Worm (Caenorhabditis elegans) whole organism, young adult: ENCODE data around the gene ztf-8.

Source experiments
- B0019.2 ChIP-seq: fragments of 200-800 bp; sonication (Bioruptor generic); conservative IDR thresholded peaks from 2 replicates; pipeline ENCODE4 v1.3.6; 2022; ENCODE audit warnings: missing genetic modification reagents, missing genetic modification characterization, missing compliant biosample characterization
- B0261.1 ChIP-seq: sonication (generic microtip); optimal IDR thresholded peaks from 2 replicates; lab custom pipeline; 2016; ENCODE audit warnings: mild to moderate bottlenecking, missing genetic modification characterization, moderate library complexity, missing compliant biosample characterization
- C06A6.2 ChIP-seq: fragments of 200-800 bp; sonication (Bioruptor generic); conservative IDR thresholded peaks from 2 replicates; pipeline ENCODE4 v1.3.6; 2022; ENCODE audit warnings: missing genetic modification characterization, missing compliant biosample characterization
- F33H1.4 ChIP-seq: fragments of 200-800 bp; sonication (Bioruptor generic); IDR thresholded peaks from 2 replicates; pipeline ENCODE4 v1.3.6; 2022; ENCODE audit warnings: missing genetic modification reagents, missing genetic modification characterization, missing compliant biosample characterization
- F57A8.1 ChIP-seq: fragments of 200-800 bp; sonication (Bioruptor generic); optimal IDR thresholded peaks from 2 replicates; lab custom pipeline; 2018; ENCODE audit warnings: mild to moderate bottlenecking, missing genetic modification characterization, moderate library complexity, missing compliant biosample characterization
- K11D2.4 ChIP-seq: fragments of 200-800 bp; sonication (Bioruptor generic); IDR thresholded peaks from 2 replicates; pipeline ENCODE4 v1.3.6; 2022; ENCODE audit warnings: missing genetic modification reagents, missing genetic modification characterization, missing compliant biosample characterization
- T07F8.4 ChIP-seq: sonication (generic microtip); optimal IDR thresholded peaks from 2 replicates; lab custom pipeline; 2016; ENCODE audit warnings: mild to moderate bottlenecking, missing genetic modification characterization, moderate library complexity, missing compliant biosample characterization
- T26A5.8 ChIP-seq: sonication (generic microtip); optimal IDR thresholded peaks from 2 replicates; lab custom pipeline; 2016; ENCODE audit warnings: missing genetic modification characterization, missing compliant biosample characterization
- attf-3 ChIP-seq: fragments of 200-800 bp; sonication (Bioruptor generic); conservative IDR thresholded peaks from 2 replicates; pipeline ENCODE4 v1.3.6; 2022; ENCODE audit warnings: missing genetic modification reagents, missing genetic modification characterization, missing compliant biosample characterization
- bed-1 ChIP-seq: fragments of 200-800 bp; sonication (Bioruptor generic); IDR thresholded peaks from 2 replicates; pipeline ENCODE4 v1.3.6; 2022; ENCODE audit warnings: missing genetic modification reagents, missing genetic modification characterization, missing compliant biosample characterization
- ceh-91 ChIP-seq: fragments of 200-800 bp; sonication (Bioruptor generic); IDR thresholded peaks from 2 replicates; pipeline ENCODE4 v1.3.6; 2022; ENCODE audit warnings: missing genetic modification reagents, missing genetic modification characterization, missing compliant biosample characterization
- die-1 ChIP-seq: sonication (generic microtip); optimal IDR thresholded peaks from 2 replicates; lab custom pipeline; 2016; ENCODE audit warnings: missing genotype, mild to moderate bottlenecking, missing genetic modification characterization, missing compliant biosample characterization
- efl-1 ChIP-seq: fragments of 150-350 bp; optimal IDR thresholded peaks from 2 replicates; lab custom pipeline; 2014; ENCODE audit warnings: missing biosample characterization, missing genetic modification reagents, missing genetic modification characterization
- egl-44 ChIP-seq: fragments of 200-800 bp; sonication (Bioruptor generic); IDR thresholded peaks from 2 replicates; pipeline ENCODE4 v1.3.6; 2022; ENCODE audit warnings: missing genetic modification reagents, missing genetic modification characterization, missing compliant biosample characterization
- ekl-4 ChIP-seq: fragments of 200-800 bp; sonication (Bioruptor generic); IDR thresholded peaks from 2 replicates; pipeline ENCODE4 v1.3.6; 2022; ENCODE audit warnings: missing genetic modification reagents, missing genetic modification characterization, missing compliant biosample characterization
- fkh-3 ChIP-seq: sonication (generic microtip); optimal IDR thresholded peaks from 2 replicates; lab custom pipeline; 2016; ENCODE audit warnings: mild to moderate bottlenecking, missing genetic modification characterization, missing compliant biosample characterization
- hlh-12 ChIP-seq: sonication (generic microtip); optimal IDR thresholded peaks from 2 replicates; lab custom pipeline; 2016; ENCODE audit warnings: missing genetic modification characterization, missing compliant biosample characterization
- hmg-1.2 ChIP-seq: fragments of 200-800 bp; sonication (Bioruptor generic); IDR thresholded peaks from 2 replicates; pipeline ENCODE4 v1.3.6; 2022; ENCODE audit warnings: missing genetic modification reagents, missing genetic modification characterization, missing compliant biosample characterization
- hmg-20 ChIP-seq: fragments of 200-800 bp; sonication (Bioruptor generic); IDR thresholded peaks from 2 replicates; pipeline ENCODE4 v1.3.6; 2022; ENCODE audit warnings: missing genetic modification reagents, missing genetic modification characterization, missing compliant biosample characterization
- hsf-1 ChIP-seq: fragments of 200-800 bp; sonication (Bioruptor generic); IDR thresholded peaks from 2 replicates; pipeline ENCODE4 v1.3.6; 2022; ENCODE audit warnings: missing genetic modification reagents, missing genetic modification characterization, missing compliant biosample characterization
- lin-26 ChIP-seq: fragments of 200-800 bp; sonication (Bioruptor generic); IDR thresholded peaks from 2 replicates; pipeline ENCODE4 v1.3.6; 2022; ENCODE audit warnings: missing genetic modification reagents, missing genetic modification characterization, missing compliant biosample characterization
- lin-40 ChIP-seq: sonication (generic microtip); optimal IDR thresholded peaks from 2 replicates; lab custom pipeline; 2016; ENCODE audit warnings: missing genetic modification characterization, mild to moderate bottlenecking, missing compliant biosample characterization, missing genotype, missing genetic modification reagents
- lin-54 ChIP-seq: fragments of 200-800 bp; sonication (Bioruptor generic); optimal IDR thresholded peaks from 2 replicates; lab custom pipeline; 2018; ENCODE audit warnings: mild to moderate bottlenecking, missing genetic modification characterization, missing compliant biosample characterization
- madf-10 ChIP-seq: sonication (generic microtip); optimal IDR thresholded peaks from 2 replicates; lab custom pipeline; 2016; ENCODE audit warnings: mild to moderate bottlenecking, missing genetic modification characterization, missing compliant biosample characterization
- madf-6 ChIP-seq: fragments of 200-800 bp; sonication (Bioruptor generic); IDR thresholded peaks from 2 replicates; pipeline ENCODE4 v1.3.6; 2022; ENCODE audit warnings: missing genetic modification reagents, missing genetic modification characterization, missing compliant biosample characterization
- madf-8 ChIP-seq: fragments of 200-800 bp; sonication (Bioruptor generic); conservative IDR thresholded peaks from 2 replicates; pipeline ENCODE4 v1.3.6; 2022; ENCODE audit warnings: missing genetic modification reagents, missing genetic modification characterization, missing compliant biosample characterization
- nfyb-1 ChIP-seq: fragments of 200-800 bp; sonication (Bioruptor generic); IDR thresholded peaks from 2 replicates; pipeline ENCODE4 v1.3.6; 2022; ENCODE audit warnings: missing genetic modification reagents, missing genetic modification characterization, missing compliant biosample characterization
- nhr-120 ChIP-seq: fragments of 200-800 bp; sonication (Bioruptor generic); IDR thresholded peaks from 2 replicates; pipeline ENCODE4 v1.3.6; 2022; ENCODE audit warnings: missing genetic modification characterization, missing compliant biosample characterization
- nhr-80 ChIP-seq: sonication (generic microtip); optimal IDR thresholded peaks from 2 replicates; lab custom pipeline; 2016; ENCODE audit warnings: missing genetic modification characterization, missing compliant biosample characterization
- rec-8 ChIP-seq, 2 experiments: sonication (generic microtip); optimal IDR thresholded peaks; 2 replicates each; lab custom pipeline; 2016; ENCODE audit warnings: mild to moderate bottlenecking in 2 of 2, missing genetic modification characterization in 2 of 2, missing genetic modification reagents in 2 of 2, missing genotype in 2 of 2, missing biosample characterization in 1 of 2, missing compliant biosample characterization in 1 of 2, moderate library complexity in 1 of 2
- repo-1 ChIP-seq: sonication (generic microtip); optimal IDR thresholded peaks from 2 replicates; lab custom pipeline; 2017; ENCODE audit warnings: mild to moderate bottlenecking, missing genetic modification characterization, missing compliant biosample characterization
- rpc-1 ChIP-seq, 2 experiments: fragments of 150-350 bp in 1 of 2; sonication (generic microtip) in 1 of 2; optimal IDR thresholded peaks; 2 replicates each; lab custom pipeline; 2014 to 2018; ENCODE audit warnings: missing biosample characterization in 1 of 2, missing genetic modification characterization in 1 of 2, missing genetic modification reagents in 1 of 2, missing genotype in 1 of 2
- sdz-38 ChIP-seq: sonication (generic microtip); optimal IDR thresholded peaks from 2 replicates; lab custom pipeline; 2016; ENCODE audit warnings: missing genotype, missing genetic modification characterization, missing compliant biosample characterization
- snpc-1.3 ChIP-seq: sonication (generic microtip); optimal IDR thresholded peaks from 2 replicates; lab custom pipeline; 2017; ENCODE audit warnings: missing genetic modification characterization, mild to moderate bottlenecking, missing compliant biosample characterization, antibody characterized with exemption, moderate library complexity, missing genotype, missing genetic modification reagents; ENCODE audit not compliant: insufficient read depth
- snpc-3.4 ChIP-seq: sonication (generic microtip); optimal IDR thresholded peaks from 2 replicates; lab custom pipeline; 2017; ENCODE audit warnings: missing genetic modification characterization, mild to moderate bottlenecking, missing compliant biosample characterization, antibody characterized with exemption, moderate library complexity, missing genotype, missing genetic modification reagents
- snpc-4 ChIP-seq, 5 experiments: fragments of 150-350 bp in 1 of 5; sonication (generic microtip) in 4 of 5; optimal IDR thresholded peaks; 2 replicates each; lab custom pipeline; 2014 to 2018; ENCODE audit warnings: missing genetic modification characterization in 5 of 5, missing biosample characterization in 3 of 5, antibody characterized with exemption in 2 of 5, mild to moderate bottlenecking in 2 of 5, missing compliant biosample characterization in 2 of 5, missing genotype in 2 of 5, moderate library complexity in 2 of 5, missing genetic modification reagents in 1 of 5
- sptf-2 ChIP-seq: fragments of 200-800 bp; sonication (Bioruptor generic); optimal IDR thresholded peaks from 2 replicates; lab custom pipeline; 2018; ENCODE audit warnings: mild to moderate bottlenecking, missing genetic modification characterization, missing compliant biosample characterization
- tlf-1 ChIP-seq: fragments of 200-800 bp; sonication (Bioruptor generic); optimal IDR thresholded peaks from 2 replicates; lab custom pipeline; 2018; ENCODE audit warnings: mild to moderate bottlenecking, missing genetic modification characterization, missing compliant biosample characterization
- unc-130 ChIP-seq: sonication (generic microtip); optimal IDR thresholded peaks from 2 replicates; lab custom pipeline; 2016; ENCODE audit warnings: missing genetic modification reagents, missing genetic modification characterization, missing compliant biosample characterization
- ztf-22 ChIP-seq: fragments of 200-800 bp; sonication (Bioruptor generic); optimal IDR thresholded peaks from 2 replicates; lab custom pipeline; 2018; ENCODE audit warnings: mild to moderate bottlenecking, missing genetic modification characterization, moderate library complexity, missing compliant biosample characterization
- ztf-6 ChIP-seq: fragments of 200-800 bp; sonication (Bioruptor generic); IDR thresholded peaks from 2 replicates; pipeline ENCODE4 v1.3.6; 2022; ENCODE audit warnings: missing genetic modification reagents, missing genetic modification characterization, missing compliant biosample characterization

Gene ztf-8

ce11 chrIII:5305725-5306124 is 32.5 kb upstream of the ztf-8 start (continued):
- TF ChIP-seq ekl-4 (GFP tag; lab: Robert Waterston, UW) (no peak; the same call in 1 of the 2 replicates), efl-1 (GFP tag; lab: Kevin White, UChicago) (peak; percentile 11), madf-10 (tag; lab: Kevin White, UChicago) (peak; percentile 51), egl-44 (peak; percentile 87; the same call in 1 of the 2 replicates), repo-1 (tag; lab: Kevin White, UChicago) (peak; percentile 67), hmg-20 (peak; percentile 46; the same call in 1 of the 2 replicates), die-1 (peak; percentile 97), rpc-1 (optimal IDR thresholded peaks at IDR 0.05; lab: Kevin White, UChicago) (peak; percentile 89), rpc-1 (tag; optimal IDR thresholded peaks at IDR 0.05; lab: Kevin White, UChicago) (peak; percentile 97), K11D2.4 (GFP tag; lab: Robert Waterston, UW) (no peak), snpc-3.4 (tag; lab: Kevin White, UChicago) (peak; percentile 80), lin-26 (GFP tag; lab: Robert Waterston, UW) (peak; percentile 98), T07F8.4 (peak; percentile 70), sptf-2 (GFP tag; lab: Kevin White, UChicago) (no peak), F33H1.4 (GFP tag; lab: Robert Waterston, UW) (peak; percentile 68), sdz-38 (no peak), nhr-80 (tag; lab: Kevin White, UChicago) (peak; percentile 30), ztf-22 (GFP tag; lab: Kevin White, UChicago) (no peak), lin-40 (tag; lab: Kevin White, UChicago) (peak; percentile 49), lin-54 (GFP tag; lab: Kevin White, UChicago) (peak; percentile 74), snpc-1.3 (tag; lab: Kevin White, UChicago) (peak; percentile 75), madf-8 (GFP tag; lab: Robert Waterston, UW) (peak; percentile 59), nfyb-1 (GFP tag; lab: Robert Waterston, UW) (peak; percentile 85), madf-6 (GFP tag; lab: Robert Waterston, UW) (no peak; the same call in 1 of the 2 replicates), B0261.1 (peak; percentile 95), C06A6.2 (GFP tag; lab: Robert Waterston, UW) (no peak), bed-1 (no peak), hlh-12 (tag; lab: Kevin White, UChicago) (peak; percentile 61), attf-3 (peak; percentile 58), hmg-1.2 (GFP tag; lab: Robert Waterston, UW) (peak; percentile 84), ztf-6 (GFP tag; lab: Robert Waterston, UW) (peak; percentile 88), rec-8 (tag; optimal IDR thresholded peaks at IDR 0.05; lab: Kevin White, UChicago) (peak; percentile 83 to 93), tlf-1 (GFP tag; lab: Kevin White, UChicago) (peak; percentile 49), nhr-120 (GFP tag; lab: Robert Waterston, UW) (peak; percentile 94), F57A8.1 (GFP tag; lab: Kevin White, UChicago) (peak; percentile 69), hsf-1 (no peak; the same call in 1 of the 2 replicates), unc-130 (GFP tag; lab: Kevin White, UChicago) (peak; percentile 66), snpc-4 (GFP tag; optimal IDR thresholded peaks at IDR 0.05; lab: Kevin White, UChicago) (peak; percentile 52), snpc-4 (tag; optimal IDR thresholded peaks at IDR 0.05; lab: Kevin White, UChicago) (peak in 1 of 4 experiments; percentile 78), fkh-3 (tag; lab: Kevin White, UChicago) (peak; percentile 81), T26A5.8 (tag; lab: Kevin White, UChicago) (peak; percentile 68), ceh-91 (GFP tag; lab: Robert Waterston, UW) (peak; percentile 48; the same call in 1 of the 2 replicates), B0019.2 (GFP tag; lab: Robert Waterston, UW) (0 out of 2 replicates have a peak, but pooled peaks have one; percentile 27)
